Worm (Caenorhabditis elegans): ENCODE data around the gene T28D6.3.

Gene T28D6.3

DNA sequence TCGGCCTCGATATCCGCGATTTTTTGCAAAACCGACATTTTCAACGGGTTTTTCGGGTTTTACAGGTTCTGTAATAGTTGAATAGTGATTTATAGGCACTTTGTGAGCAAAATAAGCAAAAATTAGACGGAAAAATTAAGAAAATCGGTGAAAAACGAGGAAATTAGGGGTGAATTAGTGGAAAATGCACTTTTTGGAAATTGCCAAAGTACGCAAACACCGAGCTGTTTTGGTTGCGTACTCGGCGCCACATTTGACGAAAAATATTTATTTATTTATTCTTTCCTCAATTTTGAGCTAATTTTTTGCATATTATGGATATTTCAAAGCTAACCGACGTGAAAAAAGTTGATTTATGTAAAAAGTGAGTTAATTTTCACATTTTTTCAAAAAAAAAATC, 23.5 kb upstream of the T28D6.3 start, which contains the start of the genes T28D6.6 and pen-2:
Gene T28D6.6 (minus strand): TSS at position 68 of the 400 bp plus-strand sequence.
Gene pen-2 (plus strand): TSS at position 282 of the 400 bp plus-strand sequence.
- TF ChIP-seq ces-1 (GFP tag; optimal IDR thresholded peaks at IDR 0.05) (peak; percentile 74), ceh-83 (GFP tag; optimal IDR thresholded peaks at IDR 0.05) (no peak), unc-120 (tag; optimal IDR thresholded peaks at IDR 0.05; ENCODE audit: poor library complexity, severe bottlenecking) (peak; percentile 31), sem-2 (GFP tag; optimal IDR thresholded peaks at IDR 0.05) (no peak)

DNA sequence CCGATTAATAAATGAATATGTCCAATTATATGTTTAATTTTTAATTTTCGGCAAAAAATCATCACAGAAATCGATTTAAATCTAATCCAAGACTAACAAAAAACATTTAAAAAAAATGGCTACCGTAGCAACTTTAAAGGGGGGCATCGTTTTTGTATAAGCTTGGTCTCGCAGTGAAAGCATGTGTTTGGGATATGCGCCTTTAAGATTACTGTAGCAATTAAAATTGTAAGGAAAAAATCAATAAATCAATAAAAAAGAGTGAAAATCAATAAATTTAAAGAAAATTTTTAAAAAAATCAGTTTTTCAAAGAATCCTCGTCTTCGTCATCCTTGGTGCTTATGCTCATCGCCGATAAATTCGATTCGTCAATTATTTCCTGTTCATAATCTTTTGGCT, 22.4 kb upstream of the T28D6.3 start:
- TF ChIP-seq blmp-1 (tag; optimal IDR thresholded peaks at IDR 0.05) (no peak), drap-1 (GFP tag; optimal IDR thresholded peaks at IDR 0.05) (no peak), nhr-12 (tag; optimal IDR thresholded peaks at IDR 0.05) (no peak), unc-120 (tag; optimal IDR thresholded peaks at IDR 0.05; ENCODE audit: poor library complexity, severe bottlenecking) (no peak), elt-1 (tag; optimal IDR thresholded peaks at IDR 0.05; ENCODE audit: borderline replicate concordance, insufficient read depth) (no peak), ham-2 (GFP tag; optimal IDR thresholded peaks at IDR 0.05) (no peak), ceh-43 (GFP tag; optimal IDR thresholded peaks at IDR 0.05) (no peak), sptf-1 (tag; optimal IDR thresholded peaks at IDR 0.05) (no peak), lin-13 (tag; optimal IDR thresholded peaks at IDR 0.05) (no peak), mls-2 (tag; optimal IDR thresholded peaks at IDR 0.05) (no peak), lsy-2 (tag; optimal IDR thresholded peaks at IDR 0.05) (no peak), ceh-83 (GFP tag; optimal IDR thresholded peaks at IDR 0.05) (no peak), sem-2 (GFP tag; optimal IDR thresholded peaks at IDR 0.05) (no peak), tbx-8 (GFP tag; optimal IDR thresholded peaks at IDR 0.05) (no peak), lin-32 (GFP tag; optimal IDR thresholded peaks at IDR 0.05) (no peak), ztf-11 (tag; optimal IDR thresholded peaks at IDR 0.05) (no peak), flh-1 (GFP tag; optimal IDR thresholded peaks at IDR 0.05) (no peak), M03D4.4 (tag; optimal IDR thresholded peaks at IDR 0.05) (no peak)

ce11 chrIII:11346383-11346782, 20.2 kb upstream of the T28D6.3 start, which contains the start of gene T28D6.7:
TSS of gene T28D6.7 (minus strand) at chrIII:11346483.
- TF ChIP-seq ztf-11 (tag; optimal IDR thresholded peaks at IDR 0.05) = no peak
- TF ChIP-seq lin-13 (tag; optimal IDR thresholded peaks at IDR 0.05) = no peak
- TF ChIP-seq sptf-1 (tag; optimal IDR thresholded peaks at IDR 0.05) = no peak
- TF ChIP-seq nhr-76 (tag; optimal IDR thresholded peaks at IDR 0.05) = no peak
- no peak for TF ChIP-seq blmp-1 (tag; optimal IDR thresholded peaks at IDR 0.05)
- TF ChIP-seq pha-4 (tag; optimal IDR thresholded peaks at IDR 0.05) = no peak
- no peak for TF ChIP-seq tbx-8 (GFP tag; optimal IDR thresholded peaks at IDR 0.05)
- no peak for TF ChIP-seq hlh-1 (tag; optimal IDR thresholded peaks at IDR 0.05)
- TF ChIP-seq nhr-237 (tag; optimal IDR thresholded peaks at IDR 0.05) = no peak
- TF ChIP-seq unc-120 (tag; optimal IDR thresholded peaks at IDR 0.05; ENCODE audit: poor library complexity, severe bottlenecking) = no peak
- TF ChIP-seq drap-1 (GFP tag; optimal IDR thresholded peaks at IDR 0.05) = no peak
- TF ChIP-seq bed-3 (GFP tag; optimal IDR thresholded peaks at IDR 0.05) = no peak
- TF ChIP-seq nhr-2 (tag; optimal IDR thresholded peaks at IDR 0.05) = no peak
- TF ChIP-seq nhr-28 (tag; optimal IDR thresholded peaks at IDR 0.05) = no peak
- no peak for TF ChIP-seq flh-1 (GFP tag; optimal IDR thresholded peaks at IDR 0.05)
- TF ChIP-seq ces-1 (GFP tag; optimal IDR thresholded peaks at IDR 0.05) = no peak
- no peak for TF ChIP-seq ham-2 (GFP tag; optimal IDR thresholded peaks at IDR 0.05)

- TF ChIP-seq hlh-1 (tag; optimal IDR thresholded peaks at IDR 0.05) (no peak), zip-8 (tag; optimal IDR thresholded peaks at IDR 0.05) (peak; percentile 98), bed-3 (GFP tag; optimal IDR thresholded peaks at IDR 0.05) (no peak)
Measured at ce11 chrIII:11350107-11350826, 16.3 kb upstream of the T28D6.3 start.

- TF ChIP-seq sem-2 (GFP tag; optimal IDR thresholded peaks at IDR 0.05) (no peak), lsy-2 (tag; optimal IDR thresholded peaks at IDR 0.05) (no peak), drap-1 (GFP tag; optimal IDR thresholded peaks at IDR 0.05) (no peak), mls-2 (tag; optimal IDR thresholded peaks at IDR 0.05) (no peak), elt-3 (tag; optimal IDR thresholded peaks at IDR 0.05) (no peak), ztf-11 (tag; optimal IDR thresholded peaks at IDR 0.05) (no peak), hlh-1 (tag; optimal IDR thresholded peaks at IDR 0.05) (peak; percentile 26), sptf-1 (tag; optimal IDR thresholded peaks at IDR 0.05) (peak; percentile 48), tbx-8 (GFP tag; optimal IDR thresholded peaks at IDR 0.05) (no peak), mab-5 (tag; optimal IDR thresholded peaks at IDR 0.05) (no peak), lin-13 (tag; optimal IDR thresholded peaks at IDR 0.05) (no peak), nhr-237 (tag; optimal IDR thresholded peaks at IDR 0.05) (no peak), nhr-76 (tag; optimal IDR thresholded peaks at IDR 0.05) (no peak)
Measured at ce11 chrIII:11352840-11353239, 13.7 kb upstream of the T28D6.3 start.

Measured in whole organism, mixed stage, embryonic.